Worm (Caenorhabditis elegans) whole organism, L1 larva: ENCODE results near the gene F26A1.19.
A peak's percentile ranks its signal among the peaks of the same experiment; 100 is the strongest.

Source experiments
- C04F5.9 ChIP-seq: sonication (generic microtip); optimal IDR thresholded peaks from 2 replicates; lab custom pipeline; 2016; ENCODE audit warnings: missing genetic modification characterization, missing compliant biosample characterization
- C16A3.4 ChIP-seq: fragments of 150-350 bp; optimal IDR thresholded peaks from 2 replicates; lab custom pipeline; 2014; ENCODE audit warnings: missing biosample characterization, missing genetic modification characterization
- C34B4.2 ChIP-seq: sonication (generic microtip); optimal IDR thresholded peaks from 2 replicates; lab custom pipeline; 2017; ENCODE audit warnings: mild to moderate bottlenecking, missing genetic modification characterization, missing compliant biosample characterization
- aha-1 ChIP-seq: fragments of 150-350 bp; optimal IDR thresholded peaks from 2 replicates; lab custom pipeline; 2014; ENCODE audit warnings: missing biosample characterization, missing genetic modification characterization
- ama-1 ChIP-seq: fragments of 150-350 bp; optimal IDR thresholded peaks from 2 replicates; lab custom pipeline; 2014
- ceh-63 ChIP-seq: fragments of 200-800 bp; sonication (Bioruptor generic); optimal IDR thresholded peaks from 2 replicates; lab custom pipeline; 2018; ENCODE audit warnings: mild to moderate bottlenecking, missing genetic modification characterization, missing compliant biosample characterization
- ceh-8 ChIP-seq: fragments of 200-800 bp; sonication (Bioruptor generic); optimal IDR thresholded peaks from 2 replicates; lab custom pipeline; 2018; ENCODE audit warnings: mild to moderate bottlenecking, missing genetic modification characterization, moderate library complexity, missing compliant biosample characterization
- ceh-82 ChIP-seq, 3 experiments: fragments of 150-350 bp in 1 of 3; sonication (generic microtip) in 2 of 3; optimal IDR thresholded peaks; 2 replicates each; lab custom pipeline; 2014 to 2017; ENCODE audit warnings: missing biosample characterization in 3 of 3, missing genetic modification characterization in 3 of 3
- ceh-90 ChIP-seq: sonication (generic microtip); optimal IDR thresholded peaks from 2 replicates; lab custom pipeline; 2016; ENCODE audit warnings: missing genetic modification characterization, missing compliant biosample characterization
- ces-1 ChIP-seq: fragments of 150-350 bp; optimal IDR thresholded peaks from 2 replicates; lab custom pipeline; 2014; ENCODE audit warnings: missing biosample characterization, missing genetic modification reagents, missing genetic modification characterization
- dsc-1 ChIP-seq: sonication (generic microtip); optimal IDR thresholded peaks from 2 replicates; lab custom pipeline; 2016; ENCODE audit warnings: mild to moderate bottlenecking, missing genetic modification characterization, missing compliant biosample characterization
- efl-1 ChIP-seq, 4 experiments: fragments of 150-350 bp; optimal IDR thresholded peaks in 3 of 4; peaks in 1 of 4; 1 replicate in 1 of 4; 2 replicates in 3 of 4; lab custom pipeline; 2014; ENCODE audit warnings: missing biosample characterization in 2 of 4, missing genetic modification characterization in 2 of 4, missing genetic modification reagents in 2 of 4
- efl-3 ChIP-seq: fragments of 200-800 bp; sonication (Bioruptor generic); optimal IDR thresholded peaks from 2 replicates; lab custom pipeline; 2018; ENCODE audit warnings: mild to moderate bottlenecking, missing genetic modification characterization, missing compliant biosample characterization
- egl-27 ChIP-seq, 2 experiments: fragments of 150-350 bp in 1 of 2; sonication (generic microtip); optimal IDR thresholded peaks; 3 replicates each; lab custom pipeline; 2017 to 2018; ENCODE audit warnings: missing biosample characterization in 2 of 2, missing genetic modification characterization in 2 of 2, missing genetic modification reagents in 2 of 2
- elt-3 ChIP-seq, 6 experiments: fragments of 150-350 bp in 1 of 6; sonication (generic microtip); optimal IDR thresholded peaks; 2 replicates each; lab custom pipeline; 2017 to 2018; ENCODE audit warnings: missing biosample characterization in 6 of 6, missing genetic modification characterization in 6 of 6, inconsistent platforms in 1 of 6
- fkh-10 ChIP-seq: sonication (generic microtip); optimal IDR thresholded peaks from 2 replicates; lab custom pipeline; 2017; ENCODE audit warnings: missing biosample characterization, missing genetic modification reagents, missing genetic modification characterization
- fkh-8 ChIP-seq: sonication (generic microtip); optimal IDR thresholded peaks from 2 replicates; lab custom pipeline; 2016; ENCODE audit warnings: mild to moderate bottlenecking, missing genetic modification characterization, missing compliant biosample characterization
- fos-1 ChIP-seq: fragments of 150-350 bp; optimal IDR thresholded peaks from 2 replicates; lab custom pipeline; 2014; ENCODE audit warnings: missing biosample characterization, missing genetic modification characterization
- grh-1 ChIP-seq: fragments of 200-800 bp; sonication (Bioruptor generic); IDR thresholded peaks from 2 replicates; pipeline ENCODE4 v1.3.6; 2022; ENCODE audit warnings: missing genetic modification reagents, missing genetic modification characterization, missing compliant biosample characterization
- hlh-4 ChIP-seq: sonication (generic microtip); optimal IDR thresholded peaks from 2 replicates; lab custom pipeline; 2016; ENCODE audit warnings: mild to moderate bottlenecking, missing genetic modification characterization, missing compliant biosample characterization
- hpl-2 ChIP-seq: fragments of 150-350 bp; optimal IDR thresholded peaks from 2 replicates; lab custom pipeline; 2014; ENCODE audit warnings: missing biosample characterization, missing genetic modification reagents, missing genetic modification characterization
- isw-1 ChIP-seq: fragments of 200-800 bp; sonication (Bioruptor generic); IDR thresholded peaks from 2 replicates; pipeline ENCODE4 v1.3.6; 2022; ENCODE audit warnings: missing genetic modification characterization, missing compliant biosample characterization
- jun-1 ChIP-seq: fragments of 150-350 bp; optimal IDR thresholded peaks from 2 replicates; lab custom pipeline; 2014; ENCODE audit warnings: missing biosample characterization, missing genetic modification reagents, missing genetic modification characterization
- lin-13 ChIP-seq: fragments of 150-350 bp; optimal IDR thresholded peaks from 2 replicates; lab custom pipeline; 2014; ENCODE audit warnings: missing biosample characterization, missing genetic modification reagents, missing genetic modification characterization
- lin-14 ChIP-seq: fragments of 200-800 bp; sonication (Bioruptor generic); optimal IDR thresholded peaks from 2 replicates; lab custom pipeline; 2018; ENCODE audit warnings: mild to moderate bottlenecking, missing genetic modification characterization, moderate library complexity, missing compliant biosample characterization
- lin-15B ChIP-seq: fragments of 150-350 bp; sonication (generic microtip); optimal IDR thresholded peaks from 3 replicates; lab custom pipeline; 2014; ENCODE audit warnings: missing biosample characterization, missing genetic modification characterization
- lsy-2 ChIP-seq, 2 experiments: fragments of 150-350 bp; optimal IDR thresholded peaks; 2 replicates each; lab custom pipeline; 2014; ENCODE audit warnings: missing biosample characterization in 2 of 2, missing genetic modification characterization in 2 of 2
- mef-2 ChIP-seq: fragments of 150-350 bp; optimal IDR thresholded peaks from 2 replicates; lab custom pipeline; 2014; ENCODE audit warnings: missing biosample characterization, missing genetic modification characterization
- mep-1 ChIP-seq: fragments of 150-350 bp; optimal IDR thresholded peaks from 2 replicates; lab custom pipeline; 2014; ENCODE audit warnings: missing biosample characterization, missing genetic modification characterization
- nhr-11 ChIP-seq: fragments of 150-350 bp; optimal IDR thresholded peaks from 2 replicates; lab custom pipeline; 2014; ENCODE audit warnings: missing biosample characterization, missing genetic modification characterization
- nhr-19 ChIP-seq: fragments of 200-800 bp; sonication (Bioruptor generic); conservative IDR thresholded peaks from 2 replicates; pipeline ENCODE4 v1.3.6; 2022; ENCODE audit warnings: missing genetic modification characterization, missing compliant biosample characterization
- nhr-237 ChIP-seq: fragments of 150-350 bp; optimal IDR thresholded peaks from 2 replicates; lab custom pipeline; 2014; ENCODE audit warnings: missing biosample characterization, missing genetic modification characterization
- nhr-28 ChIP-seq: fragments of 150-350 bp; optimal IDR thresholded peaks from 2 replicates; lab custom pipeline; 2014; ENCODE audit warnings: missing biosample characterization, missing genetic modification characterization
- nhr-47 ChIP-seq: sonication (generic microtip); optimal IDR thresholded peaks from 2 replicates; lab custom pipeline; 2016; ENCODE audit warnings: mild to moderate bottlenecking, missing genetic modification characterization, moderate library complexity, missing compliant biosample characterization
- nhr-76 ChIP-seq: sonication (generic microtip); optimal IDR thresholded peaks from 2 replicates; lab custom pipeline; 2017; ENCODE audit warnings: missing biosample characterization, missing genetic modification characterization
- nhr-84 ChIP-seq: sonication (generic microtip); optimal IDR thresholded peaks from 2 replicates; lab custom pipeline; 2017; ENCODE audit warnings: missing biosample characterization, missing genetic modification characterization
- nhr-90 ChIP-seq: sonication (generic microtip); optimal IDR thresholded peaks from 2 replicates; lab custom pipeline; 2016; ENCODE audit warnings: mild to moderate bottlenecking, missing genetic modification characterization, missing compliant biosample characterization; ENCODE audit not compliant: poor library complexity
- pag-3 ChIP-seq: sonication (generic microtip); optimal IDR thresholded peaks from 2 replicates; lab custom pipeline; 2017; ENCODE audit warnings: missing genetic modification characterization, mild to moderate bottlenecking, missing compliant biosample characterization, antibody characterized with exemption, borderline replicate concordance; ENCODE audit not compliant: insufficient read depth
- pax-3 ChIP-seq: fragments of 200-800 bp; sonication (Bioruptor generic); optimal IDR thresholded peaks from 2 replicates; lab custom pipeline; 2018; ENCODE audit warnings: mild to moderate bottlenecking, missing genetic modification characterization, moderate library complexity, missing compliant biosample characterization
- rnt-1 ChIP-seq: sonication (generic microtip); optimal IDR thresholded peaks from 2 replicates; lab custom pipeline; 2016; ENCODE audit warnings: mild to moderate bottlenecking, missing genetic modification characterization, moderate library complexity, missing compliant biosample characterization
- skn-1 ChIP-seq: fragments of 150-350 bp; optimal IDR thresholded peaks from 2 replicates; lab custom pipeline; 2014; ENCODE audit warnings: missing biosample characterization, missing genetic modification characterization
- snpc-4 ChIP-seq: fragments of 150-350 bp; optimal IDR thresholded peaks from 2 replicates; lab custom pipeline; 2014; ENCODE audit warnings: missing biosample characterization, missing genetic modification characterization
- sox-4 ChIP-seq: sonication (generic microtip); optimal IDR thresholded peaks from 2 replicates; lab custom pipeline; 2016; ENCODE audit warnings: missing genetic modification characterization, missing compliant biosample characterization
- sptf-1 ChIP-seq: fragments of 150-350 bp; optimal IDR thresholded peaks from 2 replicates; lab custom pipeline; 2014; ENCODE audit warnings: missing biosample characterization, missing genetic modification characterization
- swsn-7 ChIP-seq: sonication (generic microtip); optimal IDR thresholded peaks from 2 replicates; lab custom pipeline; 2016; ENCODE audit warnings: missing genetic modification characterization, missing compliant biosample characterization
- tbx-2 ChIP-seq: sonication (generic microtip); optimal IDR thresholded peaks from 2 replicates; lab custom pipeline; 2016; ENCODE audit warnings: missing genetic modification characterization, missing compliant biosample characterization
- tlp-1 ChIP-seq: fragments of 150-350 bp; optimal IDR thresholded peaks from 2 replicates; lab custom pipeline; 2014; ENCODE audit warnings: missing biosample characterization, missing genetic modification characterization
- unc-30 ChIP-seq: sonication (generic microtip); optimal IDR thresholded peaks from 2 replicates; lab custom pipeline; 2017; ENCODE audit warnings: missing biosample characterization, missing genetic modification characterization
- unc-86 ChIP-seq: sonication (generic microtip); optimal IDR thresholded peaks from 2 replicates; lab custom pipeline; 2016; ENCODE audit warnings: missing genetic modification characterization, missing compliant biosample characterization
- unc-98 ChIP-seq: fragments of 200-800 bp; sonication (Bioruptor generic); IDR thresholded peaks from 2 replicates; pipeline ENCODE4 v1.3.6; 2022; ENCODE audit warnings: missing genetic modification characterization, missing compliant biosample characterization
- xbp-1 ChIP-seq: sonication (generic microtip); optimal IDR thresholded peaks from 2 replicates; lab custom pipeline; 2016; ENCODE audit warnings: missing genetic modification characterization, missing compliant biosample characterization
- zip-4 ChIP-seq: fragments of 200-800 bp; sonication (Bioruptor generic); optimal IDR thresholded peaks from 2 replicates; lab custom pipeline; 2018; ENCODE audit warnings: mild to moderate bottlenecking, missing genetic modification characterization, moderate library complexity, missing compliant biosample characterization
- ztf-11 ChIP-seq, 2 experiments: sonication (generic microtip); optimal IDR thresholded peaks; 2 replicates each; lab custom pipeline; 2016 to 2017; ENCODE audit warnings: missing genetic modification characterization in 2 of 2, missing biosample characterization in 1 of 2, missing compliant biosample characterization in 1 of 2
- ztf-4 ChIP-seq: fragments of 150-350 bp; optimal IDR thresholded peaks from 2 replicates; lab custom pipeline; 2014; ENCODE audit warnings: missing biosample characterization, missing genetic modification characterization

The F26A1.19 gene

ce11 chrIII:4850139-4850538, 12.6 kb downstream of the F26A1.19 start, which contains the start of gene F26A1.1:
F26A1.1 (plus strand) TSS chrIII:4850507.
- TF ChIP-seq C16A3.4 (tag; lab: Kevin White, UChicago) = peak; percentile 23
- no peak for TF ChIP-seq ces-1
- TF ChIP-seq unc-30 (tag; lab: Kevin White, UChicago) = no peak
- TF ChIP-seq C34B4.2 (tag; lab: Kevin White, UChicago) = no peak
- TF ChIP-seq isw-1 (GFP tag; lab: Robert Waterston, UW) = no peak
- TF ChIP-seq nhr-84 (tag; lab: Kevin White, UChicago) = no peak
- no peak for TF ChIP-seq nhr-47 (tag; lab: Kevin White, UChicago)
- no peak for TF ChIP-seq unc-86
- TF ChIP-seq efl-1 (optimal IDR thresholded peaks at IDR 0.05; lab: Kevin White, UChicago) = peak; percentile 20 to 65
- peak; percentile 76 to 96 for TF ChIP-seq efl-1 (GFP tag; optimal IDR thresholded peaks at IDR 0.05 in 1 of 2; lab: Kevin White, UChicago)
- no peak for TF ChIP-seq ztf-4
- no peak for TF ChIP-seq swsn-7 (tag; lab: Kevin White, UChicago)
- TF ChIP-seq rnt-1 (tag; lab: Kevin White, UChicago) = peak; percentile 4
- TF ChIP-seq egl-27 (tag; optimal IDR thresholded peaks at IDR 0.05; lab: Kevin White, UChicago) = no peak
- TF ChIP-seq ceh-63 (GFP tag; lab: Kevin White, UChicago) = no peak
- TF ChIP-seq aha-1 (tag; lab: Kevin White, UChicago) = no peak
- no peak for TF ChIP-seq lin-14
- no peak for TF ChIP-seq sptf-1 (tag; lab: Kevin White, UChicago)
- TF ChIP-seq fos-1 (tag; lab: Kevin White, UChicago) = no peak
- TF ChIP-seq tbx-2 = no peak
- no peak for TF ChIP-seq ceh-8
- TF ChIP-seq grh-1 (GFP tag; lab: Robert Waterston, UW) = no peak
- TF ChIP-seq ztf-11 (tag; optimal IDR thresholded peaks at IDR 0.05; lab: Kevin White, UChicago) = no peak
- no peak for TF ChIP-seq pax-3 (tag; lab: Kevin White, UChicago)
- no peak for TF ChIP-seq hpl-2 (GFP tag; lab: Kevin White, UChicago)
- no peak for TF ChIP-seq nhr-19 (GFP tag; lab: Robert Waterston, UW)
- no peak for TF ChIP-seq sox-4 (tag; lab: Kevin White, UChicago)
- no peak for TF ChIP-seq C04F5.9 (tag; lab: Kevin White, UChicago)
- no peak for TF ChIP-seq nhr-76 (tag; lab: Kevin White, UChicago)
- TF ChIP-seq fkh-10 (GFP tag; lab: Kevin White, UChicago) = no peak
- TF ChIP-seq elt-3 (tag; optimal IDR thresholded peaks at IDR 0.05; lab: Kevin White, UChicago) = no peak
- TF ChIP-seq xbp-1 (tag; lab: Kevin White, UChicago) = no peak
- TF ChIP-seq ama-1 (lab: Kevin White, UChicago) = no peak
- TF ChIP-seq nhr-237 (tag; lab: Kevin White, UChicago) = no peak
- peak; percentile 50 to 67 for TF ChIP-seq lsy-2 (tag; optimal IDR thresholded peaks at IDR 0.05; lab: Kevin White, UChicago)
- peak; percentile 14 for TF ChIP-seq skn-1
- no peak for TF ChIP-seq jun-1 (tag; lab: Kevin White, UChicago)
- no peak for TF ChIP-seq nhr-28
- no peak for TF ChIP-seq snpc-4 (tag; lab: Kevin White, UChicago)
- no peak for TF ChIP-seq fkh-8
- no peak for TF ChIP-seq mef-2 (tag; lab: Kevin White, UChicago)
- no peak for TF ChIP-seq lin-13 (GFP tag; lab: Kevin White, UChicago)
- no peak for TF ChIP-seq dsc-1
- TF ChIP-seq zip-4 = no peak
- TF ChIP-seq pag-3 (tag; lab: Kevin White, UChicago) = no peak
- TF ChIP-seq tlp-1 (tag; lab: Kevin White, UChicago) = no peak
- TF ChIP-seq hlh-4 = no peak
- no peak for TF ChIP-seq mep-1 (tag; lab: Kevin White, UChicago)
- no peak for TF ChIP-seq nhr-11
- no peak for TF ChIP-seq lin-15B
- no peak for TF ChIP-seq efl-3
- TF ChIP-seq nhr-90 = peak; percentile 7
- peak in 1 of 3 experiments; percentile 6 for TF ChIP-seq ceh-82 (tag; optimal IDR thresholded peaks at IDR 0.05; lab: Kevin White, UChicago)
- no peak for TF ChIP-seq unc-98 (GFP tag; lab: Robert Waterston, UW)
- no peak for TF ChIP-seq ceh-90 (tag; lab: Kevin White, UChicago)
